Worm (Caenorhabditis elegans): ENCODE results near the gene C18G1.6.
"Not testable (repeated sequence)": the region's sequence is repeated elsewhere in the genome, so short reads cannot be mapped to it uniquely, and the experiment has no call there.

C18G1.6 gene

DNA sequence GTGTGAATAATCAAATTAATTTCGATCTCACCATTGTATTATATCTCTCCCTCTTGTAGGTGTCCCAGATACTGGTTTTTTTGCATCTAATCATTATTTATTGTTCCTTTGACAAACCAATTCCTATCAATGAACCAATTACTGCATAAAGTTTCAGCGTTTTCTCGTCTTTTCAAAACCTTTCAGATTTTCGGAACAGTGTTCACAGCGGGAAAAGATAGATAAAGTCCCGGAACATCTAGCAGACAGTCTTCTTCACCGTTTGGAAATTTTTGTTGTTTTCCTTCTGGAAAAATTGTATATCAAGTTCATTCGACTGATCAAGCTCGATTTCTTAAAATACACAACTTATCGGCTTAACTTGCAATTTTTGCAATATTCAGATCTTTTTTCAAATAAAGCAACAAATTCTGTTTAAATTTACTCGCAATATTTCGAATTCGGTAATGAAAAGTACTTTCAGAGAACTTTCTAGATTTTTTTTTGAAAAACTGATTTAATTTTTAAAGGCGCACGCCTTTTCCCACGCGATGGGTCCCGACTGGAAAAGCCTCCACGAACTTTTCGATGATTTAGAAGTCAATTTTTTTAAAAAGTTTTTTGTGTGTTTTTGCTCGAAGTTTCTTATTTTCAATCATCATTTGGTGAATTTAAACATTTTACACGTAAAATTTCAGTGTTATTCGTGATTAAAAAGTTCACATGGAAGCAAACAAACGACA lies 5.1 kb downstream of the C18G1.6 start, which contains the start of gene pgl-3:
TSS of gene pgl-3 (plus strand) at position 672 of the 722 bp plus-strand sequence.
- TF ChIP-seq madf-5 (GFP tag; IDR thresholded peaks at IDR 0.05) (no peak), D1046.2 (GFP tag; IDR thresholded peaks at IDR 0.05) (no peak), unc-130 (GFP tag; optimal IDR thresholded peaks at IDR 0.05) (peak; percentile 6), nhr-76 (tag; optimal IDR thresholded peaks at IDR 0.05) (no peak), lim-7 (GFP tag; IDR thresholded peaks at IDR 0.05) (no peak), aha-1 (tag) (no peak), Y105C5A.15 (GFP tag; IDR thresholded peaks at IDR 0.05) (no peak), nhr-6 (tag; optimal IDR thresholded peaks at IDR 0.05) (no peak), egl-27 (tag; optimal IDR thresholded peaks at IDR 0.05) (no peak), dmd-8 (GFP tag; IDR thresholded peaks at IDR 0.05) (0 out of 2 replicates have a peak, but pooled peaks have one; percentile 48), F49E8.2 (tag; optimal IDR thresholded peaks at IDR 0.05; ENCODE audit: borderline replicate concordance) (peak; percentile 67)

DNA sequence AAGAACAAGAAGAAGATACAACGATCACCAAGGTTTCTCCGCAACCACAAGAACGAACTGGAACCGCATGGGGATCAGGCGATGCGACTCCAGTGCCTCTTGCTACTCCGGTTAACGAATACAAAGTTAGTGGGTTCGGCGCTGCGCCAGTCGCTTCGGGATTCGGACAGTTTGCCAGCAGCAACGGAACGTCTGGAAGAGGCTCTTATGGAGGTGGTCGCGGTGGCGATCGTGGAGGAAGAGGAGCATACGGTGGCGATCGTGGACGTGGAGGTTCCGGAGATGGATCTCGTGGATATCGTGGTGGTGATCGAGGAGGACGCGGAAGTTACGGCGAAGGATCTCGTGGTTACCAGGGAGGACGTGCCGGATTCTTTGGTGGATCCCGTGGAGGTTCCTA lies 7.6 kb downstream of the C18G1.6 start:
- peak; percentile 86 for TF ChIP-seq set-16 (GFP tag; IDR thresholded peaks at IDR 0.05)
- TF ChIP-seq nhr-6 (tag; optimal IDR thresholded peaks at IDR 0.05), result no peak
- peak; percentile 51; the same call in 1 of the 2 replicates for TF ChIP-seq dmd-8 (GFP tag; IDR thresholded peaks at IDR 0.05)

- TF ChIP-seq php-3 (GFP tag; IDR thresholded peaks at IDR 0.05), result no peak
- TF ChIP-seq lin-38 (GFP tag; IDR thresholded peaks at IDR 0.05), result peak; percentile 49; the same call in 1 of the 2 replicates
Measured at ce11 chrV:4758540-4758939, 8.1 kb downstream of the C18G1.6 start.

DNA sequence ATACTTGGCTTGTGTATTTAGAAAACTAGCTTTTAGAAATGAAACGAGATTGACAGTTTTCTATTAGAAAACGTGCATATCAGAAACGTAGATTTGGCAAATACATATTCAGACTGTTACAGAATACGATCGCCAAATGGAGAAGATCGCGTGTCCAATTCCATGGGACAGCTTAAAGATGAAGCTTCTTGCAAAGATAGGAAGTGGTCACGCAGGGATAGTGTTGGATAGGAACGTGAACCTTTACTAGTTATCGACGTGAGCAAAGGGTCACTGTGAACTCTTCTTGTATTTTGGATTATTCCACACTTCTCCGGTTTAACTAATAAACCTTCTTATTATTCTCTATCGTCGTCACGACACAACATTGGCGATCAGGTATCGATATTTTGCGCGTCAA lies 10.3 kb downstream of the C18G1.6 start, which contains the start of gene bgnt-1.4:
TSS of gene bgnt-1.4 (plus strand) at position 301 of the 400 bp plus-strand sequence.
- TF ChIP-seq zip-2 (tag; optimal IDR thresholded peaks at IDR 0.05); dmd-6 (GFP tag; IDR thresholded peaks at IDR 0.05); zip-11 (GFP tag; IDR thresholded peaks at IDR 0.05): not testable (repeated sequence)

DNA sequence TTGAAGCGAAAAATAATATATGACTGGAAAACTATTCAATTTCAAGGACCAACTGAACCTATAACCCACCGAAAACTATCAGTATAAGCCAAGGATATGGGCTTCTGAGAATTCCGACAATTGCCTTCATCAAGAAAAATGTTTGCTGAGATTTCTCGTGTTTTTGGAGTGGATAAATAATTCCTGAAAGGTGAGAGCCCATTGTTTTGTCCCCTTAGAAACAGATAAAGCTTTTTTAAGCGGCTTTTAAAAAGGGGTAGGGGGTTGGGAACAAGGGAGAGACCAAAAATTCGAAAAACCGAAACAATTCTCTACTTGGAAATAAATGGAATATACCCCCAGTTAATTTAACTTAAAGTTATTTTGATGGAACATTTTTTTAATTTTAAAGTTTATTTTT lies 16.1 kb downstream of the C18G1.6 start, which contains the start of gene C18G1.8:
TSS of gene C18G1.8 (minus strand) at position 101 of the 400 bp plus-strand sequence.
- TF ChIP-seq spr-1 (tag; optimal IDR thresholded peaks at IDR 0.05) (no peak), jun-1 (tag; optimal IDR thresholded peaks at IDR 0.05) (no peak), mxl-3 (GFP tag; optimal IDR thresholded peaks at IDR 0.05) (no peak), nhr-28 (tag; optimal IDR thresholded peaks at IDR 0.05) (no peak), ZK546.5 (tag; optimal IDR thresholded peaks at IDR 0.05) (no peak), F37D6.2 (tag; optimal IDR thresholded peaks at IDR 0.05) (no peak), pqm-1 (tag; optimal IDR thresholded peaks at IDR 0.05) (no peak), F44E2.7 (GFP tag; IDR thresholded peaks at IDR 0.05) (no peak)

DNA sequence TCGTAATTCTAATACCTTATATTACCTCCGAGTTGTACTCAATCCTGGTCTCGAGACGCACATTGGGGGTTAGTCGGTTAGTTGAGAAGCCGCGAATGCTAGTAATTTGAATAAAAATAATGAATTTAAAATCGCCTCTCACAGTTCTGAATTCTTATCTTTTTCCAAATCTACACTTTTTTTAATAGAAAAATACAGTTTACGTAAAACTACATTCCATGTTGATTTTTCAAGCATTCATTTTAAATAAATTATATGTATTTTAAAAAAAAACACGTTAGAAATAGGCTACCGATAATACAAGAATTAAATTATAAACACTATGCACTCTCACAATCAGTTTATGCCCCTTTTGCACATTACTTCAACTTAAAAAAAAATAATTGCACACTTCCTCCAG lies 19.2 kb downstream of the C18G1.6 start, which contains the start of gene C18G1.9:
TSS of gene C18G1.9 (minus strand) at position 101 of the 400 bp plus-strand sequence.
- TF ChIP-seq mdl-1 (tag; optimal IDR thresholded peaks at IDR 0.05) (no peak), ZK546.5 (tag; optimal IDR thresholded peaks at IDR 0.05) (no peak), nhr-41 (GFP tag; IDR thresholded peaks at IDR 0.05) (no peak), snpc-4 (tag; optimal IDR thresholded peaks at IDR 0.05) (no peak), nhr-48 (tag; optimal IDR thresholded peaks at IDR 0.05) (no peak), lin-1 (GFP tag; IDR thresholded peaks at IDR 0.05) (no peak), ceh-20 (GFP tag; IDR thresholded peaks at IDR 0.05) (no peak), jun-1 (tag; optimal IDR thresholded peaks at IDR 0.05) (no peak), arid-1 (GFP tag; conservative IDR thresholded peaks at IDR 0.05) (no peak), nhr-237 (tag; optimal IDR thresholded peaks at IDR 0.05) (no peak), zfp-2 (tag; optimal IDR thresholded peaks at IDR 0.05) (no peak), daf-16 (GFP tag; optimal IDR thresholded peaks at IDR 0.05) (no peak), daf-16 (tag; optimal IDR thresholded peaks at IDR 0.05) (no peak), F44E2.7 (GFP tag; IDR thresholded peaks at IDR 0.05) (no peak), unc-39 (tag; optimal IDR thresholded peaks at IDR 0.05) (no peak), spr-3 (GFP tag; optimal IDR thresholded peaks at IDR 0.05) (no peak), ctbp-1 (GFP tag; IDR thresholded peaks at IDR 0.05) (no peak), nhr-76 (tag; optimal IDR thresholded peaks at IDR 0.05) (no peak), mxl-2 (GFP tag; conservative IDR thresholded peaks at IDR 0.05) (no peak)
